Fruit fly (Drosophila melanogaster) whole organism, pupa: Measurements from ENCODE around the gene CG17672.

Experiments used
- CG10348 ChIP-seq: fragments of 200-800 bp; sonication (Bioruptor generic); IDR thresholded peaks from 2 replicates; pipeline ENCODE4 v1.3.6; 2022; ENCODE audit warnings: missing biosample characterization, missing genetic modification characterization
- CG12605 ChIP-seq: fragments of 200-800 bp; sonication (Bioruptor generic); IDR thresholded peaks from 2 replicates; pipeline ENCODE4 v1.3.6; 2022; ENCODE audit warnings: missing biosample characterization, missing genetic modification characterization
- CG13204 ChIP-seq: fragments of 200-800 bp; sonication (Bioruptor generic); optimal IDR thresholded peaks from 2 replicates; lab custom pipeline; 2018; ENCODE audit warnings: missing biosample characterization, mild to moderate bottlenecking, missing genetic modification characterization, moderate library complexity
- CG14655 ChIP-seq: fragments of 200-800 bp; sonication (Bioruptor generic); optimal IDR thresholded peaks from 3 replicates; lab custom pipeline; 2017; ENCODE audit warnings: mild to moderate bottlenecking, missing biosample characterization, missing genetic modification reagents, missing genetic modification characterization
- CG15710 ChIP-seq: fragments of 200-800 bp; sonication (Bioruptor generic); optimal IDR thresholded peaks from 2 replicates; lab custom pipeline; 2018; ENCODE audit warnings: missing biosample characterization, mild to moderate bottlenecking, missing genetic modification characterization, moderate library complexity
- CG17806 ChIP-seq: fragments of 200-800 bp; sonication (Bioruptor generic); optimal IDR thresholded peaks from 2 replicates; lab custom pipeline; 2018; ENCODE audit warnings: missing biosample characterization, mild to moderate bottlenecking, missing genetic modification characterization, moderate library complexity
- CG32121 ChIP-seq: fragments of 200-800 bp; sonication (Bioruptor generic); IDR thresholded peaks from 2 replicates; pipeline ENCODE4 v1.3.6; 2022; ENCODE audit warnings: missing biosample characterization, missing genetic modification characterization
- CG34367 ChIP-seq: fragments of 200-800 bp; sonication (Bioruptor generic); optimal IDR thresholded peaks from 2 replicates; lab custom pipeline; 2018; ENCODE audit warnings: missing biosample characterization, mild to moderate bottlenecking, missing genetic modification characterization
- CG4496 ChIP-seq: fragments of 200-800 bp; sonication (Bioruptor generic); IDR thresholded peaks from 3 replicates; pipeline ENCODE4 v1.3.6; 2022; ENCODE audit warnings: missing biosample characterization, missing genetic modification characterization
- CG8159 ChIP-seq: fragments of 200-800 bp; sonication (Bioruptor generic); optimal IDR thresholded peaks from 3 replicates; lab custom pipeline; 2018; ENCODE audit warnings: missing biosample characterization, mild to moderate bottlenecking, missing genetic modification characterization, moderate library complexity
- CG8301 ChIP-seq: fragments of 200-800 bp; sonication (Bioruptor generic); optimal IDR thresholded peaks from 2 replicates; lab custom pipeline; 2018; ENCODE audit warnings: missing biosample characterization, mild to moderate bottlenecking, missing genetic modification characterization
- CG9948 ChIP-seq: fragments of 200-800 bp; sonication (Bioruptor generic); optimal IDR thresholded peaks from 2 replicates; lab custom pipeline; 2018; ENCODE audit warnings: missing biosample characterization, mild to moderate bottlenecking, missing genetic modification characterization, moderate library complexity
- D1 ChIP-seq: fragments of 200-800 bp; sonication (Bioruptor generic); optimal IDR thresholded peaks from 2 replicates; lab custom pipeline; 2018; ENCODE audit warnings: missing biosample characterization, mild to moderate bottlenecking, missing genetic modification characterization, moderate library complexity
- EcR ChIP-seq: fragments of 200-800 bp; sonication (Bioruptor generic); optimal IDR thresholded peaks from 3 replicates; lab custom pipeline; 2019; ENCODE audit warnings: missing biosample characterization, missing genetic modification characterization, mild to moderate bottlenecking, moderate library complexity, missing genetic modification reagents
- Ets98B ChIP-seq: fragments of 200-800 bp; sonication (Bioruptor generic); IDR thresholded peaks from 2 replicates; pipeline ENCODE4 v1.3.6; 2022; ENCODE audit warnings: missing biosample characterization, missing genetic modification characterization
- Pif1A ChIP-seq: fragments of 200-800 bp; sonication (Bioruptor generic); optimal IDR thresholded peaks from 3 replicates; lab custom pipeline; 2016; ENCODE audit warnings: missing biosample characterization, missing genetic modification characterization
- Pif1B ChIP-seq: fragments of 200-800 bp; sonication (Bioruptor generic); optimal IDR thresholded peaks from 3 replicates; lab custom pipeline; 2016; ENCODE audit warnings: missing biosample characterization, missing genetic modification characterization
- Snoo ChIP-seq: fragments of 200-800 bp; sonication (Bioruptor generic); optimal IDR thresholded peaks from 3 replicates; lab custom pipeline; 2017; ENCODE audit warnings: missing biosample characterization, mild to moderate bottlenecking, missing genetic modification characterization, inconsistent platforms
- fd96Ca ChIP-seq: fragments of 200-800 bp; sonication (Bioruptor generic); IDR thresholded peaks from 3 replicates; pipeline ENCODE4 v1.3.6; 2022; ENCODE audit warnings: missing biosample characterization, missing genetic modification characterization
- gl ChIP-seq: fragments of 200-800 bp; sonication (Bioruptor generic); optimal IDR thresholded peaks from 2 replicates; lab custom pipeline; 2018; ENCODE audit warnings: missing biosample characterization, mild to moderate bottlenecking, missing genetic modification characterization
- rn ChIP-seq: fragments of 200-800 bp; sonication (Bioruptor generic); IDR thresholded peaks from 2 replicates; pipeline ENCODE4 v1.3.6; 2022; ENCODE audit warnings: missing biosample characterization, missing genetic modification characterization

CG17672 gene

dm6 chr3L:13031326-13031725 is 2.6 kb downstream of the CG17672 start:
- TF ChIP-seq CG8159 (tag; lab: Kevin White, UChicago) (no peak), CG8301 (tag; lab: Kevin White, UChicago) (no peak), Pif1B (GFP tag; lab: Kevin White, UChicago) (no peak), CG17806 (tag; lab: Kevin White, UChicago) (no peak), EcR (GFP tag; lab: Kevin White, UChicago) (no peak), gl (tag; lab: Kevin White, UChicago) (no peak), rn (GFP tag; lab: Robert Waterston, UW) (no peak)

DNA sequence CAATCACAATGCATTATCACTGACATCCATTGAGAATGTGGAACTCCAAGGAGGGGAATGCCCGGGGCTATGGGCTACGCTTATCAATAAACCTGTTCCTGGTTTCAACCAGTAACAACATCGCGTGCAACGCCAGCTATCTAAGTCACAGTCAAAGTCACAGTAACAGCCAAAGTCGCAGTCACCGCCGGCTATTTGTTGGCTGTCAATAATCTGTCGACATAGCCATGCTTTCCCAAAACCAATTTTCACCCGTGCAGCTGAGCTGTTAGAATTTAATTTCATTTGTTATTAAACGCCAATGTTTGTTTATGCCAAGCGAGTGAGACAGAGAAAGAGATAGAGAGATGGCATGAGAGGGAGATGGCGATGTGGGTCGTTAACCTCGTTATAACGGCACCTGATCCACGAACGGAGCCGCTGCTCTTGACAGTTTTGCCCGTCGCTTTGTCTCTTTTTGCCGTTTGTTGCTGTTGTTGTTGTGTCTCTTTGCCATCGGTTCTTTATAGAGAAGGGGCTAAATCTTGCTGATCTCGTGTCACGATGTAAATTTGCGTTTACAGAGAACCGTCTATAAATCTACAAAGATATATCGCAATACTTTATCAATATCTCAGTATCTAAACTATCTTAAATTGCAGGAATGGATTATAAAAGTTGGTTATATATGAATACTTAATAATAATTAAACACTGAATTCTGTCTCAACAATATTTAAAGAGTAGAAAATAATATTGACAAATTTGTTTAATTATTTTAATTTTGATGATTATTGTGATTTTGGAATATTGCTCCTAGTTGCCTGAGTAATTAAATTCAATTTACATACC is 3.5 kb downstream of the CG17672 start:
- TF ChIP-seq CG15710 (tag; lab: Kevin White, UChicago) = peak; percentile 13
- peak; percentile 11 for TF ChIP-seq CG9948 (tag; lab: Kevin White, UChicago)
- TF ChIP-seq Snoo (tag; lab: Kevin White, UChicago) = no peak
- TF ChIP-seq CG34367 (tag; lab: Kevin White, UChicago) = no peak
- TF ChIP-seq CG8301 (tag; lab: Kevin White, UChicago) = peak; percentile 52
- no peak for TF ChIP-seq rn (GFP tag; lab: Robert Waterston, UW)
- 0 out of 3 replicates have a peak, but pooled peaks have one; percentile 41 for TF ChIP-seq CG4496 (GFP tag; lab: Robert Waterston, UW)
- no peak for TF ChIP-seq gl (tag; lab: Kevin White, UChicago)
- no peak for TF ChIP-seq CG32121
- peak; percentile 25 for TF ChIP-seq CG8159 (tag; lab: Kevin White, UChicago)
- TF ChIP-seq Pif1A = no peak
- peak; percentile 69 for TF ChIP-seq CG14655 (GFP tag; lab: Kevin White, UChicago)
- no peak for TF ChIP-seq CG17806 (tag; lab: Kevin White, UChicago)
- no peak for TF ChIP-seq D1 (tag; lab: Kevin White, UChicago)
- TF ChIP-seq fd96Ca (GFP tag; lab: Robert Waterston, UW) = no peak
- TF ChIP-seq CG12605 (GFP tag; lab: Robert Waterston, UW) = no peak
- TF ChIP-seq Pif1B (GFP tag; lab: Kevin White, UChicago) = no peak
- TF ChIP-seq CG13204 (GFP tag; lab: Kevin White, UChicago) = no peak
- no peak for TF ChIP-seq Ets98B
- TF ChIP-seq EcR (GFP tag; lab: Kevin White, UChicago) = peak; percentile 97
- no peak for TF ChIP-seq CG10348 (GFP tag; lab: Robert Waterston, UW)

- TF ChIP-seq gl (tag; lab: Kevin White, UChicago) (no peak), D1 (tag; lab: Kevin White, UChicago) (no peak), CG13204 (GFP tag; lab: Kevin White, UChicago) (no peak), EcR (GFP tag; lab: Kevin White, UChicago) (no peak), CG4496 (GFP tag; lab: Robert Waterston, UW) (no peak), Pif1B (GFP tag; lab: Kevin White, UChicago) (no peak), rn (GFP tag; lab: Robert Waterston, UW) (no peak)
These were observed 4.1 kb downstream of the CG17672 start for dm6 chr3L:13032915-13033282.

DNA sequence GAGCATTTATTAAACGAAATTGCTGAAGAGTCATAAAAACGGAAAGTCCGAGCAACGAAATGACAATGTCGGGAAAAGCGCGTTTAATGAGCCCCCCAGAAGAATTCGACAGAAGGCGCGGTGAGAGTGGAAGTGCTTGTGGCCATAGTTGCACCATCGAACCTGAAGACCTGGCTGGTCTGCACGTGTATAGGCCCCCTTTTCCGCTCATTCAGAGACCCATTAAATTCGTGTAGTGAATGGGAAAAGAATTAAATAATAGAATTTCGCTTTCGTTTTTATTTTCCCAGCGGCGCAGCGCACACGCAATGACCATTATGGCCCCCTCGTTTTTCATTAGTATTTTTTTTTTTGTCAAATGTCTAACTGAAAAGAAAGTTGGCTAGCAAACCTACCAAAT is 4.6 kb downstream of the CG17672 start:
- TF ChIP-seq CG10348 (GFP tag; lab: Robert Waterston, UW) (no peak), CG8159 (tag; lab: Kevin White, UChicago) (no peak), CG32121 (no peak), CG34367 (tag; lab: Kevin White, UChicago) (no peak), CG15710 (tag; lab: Kevin White, UChicago) (no peak), CG9948 (tag; lab: Kevin White, UChicago) (no peak), Snoo (tag; lab: Kevin White, UChicago) (no peak), D1 (tag; lab: Kevin White, UChicago) (no peak)

- TF ChIP-seq CG32121 = no peak
- TF ChIP-seq CG4496 (GFP tag; lab: Robert Waterston, UW) = peak; percentile 34; the same call in 1 of the 3 replicates
- peak; percentile 15 for TF ChIP-seq EcR (GFP tag; lab: Kevin White, UChicago)
These were observed 8.1 kb downstream of the CG17672 start, which contains the start of gene Srrm1 for dm6 chr3L:13036706-13037457. Srrm1 (plus strand) TSS chr3L:13036821.

- TF ChIP-seq gl (tag; lab: Kevin White, UChicago) (no peak), CG13204 (GFP tag; lab: Kevin White, UChicago) (no peak), CG8301 (tag; lab: Kevin White, UChicago) (no peak), CG4496 (GFP tag; lab: Robert Waterston, UW) (no peak), D1 (tag; lab: Kevin White, UChicago) (no peak), Snoo (tag; lab: Kevin White, UChicago) (no peak), CG17806 (tag; lab: Kevin White, UChicago) (no peak), CG15710 (tag; lab: Kevin White, UChicago) (no peak), Pif1A (no peak), CG32121 (no peak), CG14655 (GFP tag; lab: Kevin White, UChicago) (no peak), fd96Ca (GFP tag; lab: Robert Waterston, UW) (no peak), CG9948 (tag; lab: Kevin White, UChicago) (no peak), CG34367 (tag; lab: Kevin White, UChicago) (no peak), Ets98B (no peak), CG12605 (GFP tag; lab: Robert Waterston, UW) (no peak)
These were observed 12.1 kb downstream of the CG17672 start for dm6 chr3L:13040849-13041248.
